Worm (Caenorhabditis elegans) whole organism, L1 larva: Measurements from ENCODE around the gene faah-4.

ENCODE experiments used
- Y116A8C.19 ChIP-seq: sonication (generic microtip); optimal IDR thresholded peaks from 2 replicates; lab custom pipeline; 2016; ENCODE audit warnings: missing compliant biosample characterization, missing genetic modification characterization, borderline replicate concordance
- aly-2 ChIP-seq: fragments of 150-350 bp; optimal IDR thresholded peaks from 2 replicates; lab custom pipeline; 2014; ENCODE audit warnings: missing biosample characterization, missing genetic modification characterization
- ama-1 ChIP-seq: fragments of 150-350 bp; optimal IDR thresholded peaks from 2 replicates; lab custom pipeline; 2014
- ceh-63 ChIP-seq: fragments of 200-800 bp; sonication (Bioruptor generic); optimal IDR thresholded peaks from 2 replicates; lab custom pipeline; 2018; ENCODE audit warnings: mild to moderate bottlenecking, missing genetic modification characterization, missing compliant biosample characterization
- ceh-88 ChIP-seq: fragments of 200-800 bp; sonication (Bioruptor generic); IDR thresholded peaks from 2 replicates; pipeline ENCODE4 v1.3.6; 2022; ENCODE audit warnings: missing genetic modification characterization, missing compliant biosample characterization
- elt-2 ChIP-seq: sonication (generic microtip); optimal IDR thresholded peaks from 2 replicates; lab custom pipeline; 2016; ENCODE audit warnings: missing genetic modification characterization, mild to moderate bottlenecking, inconsistent platforms, missing compliant biosample characterization, missing genetic modification reagents
- fos-1 ChIP-seq: fragments of 150-350 bp; optimal IDR thresholded peaks from 2 replicates; lab custom pipeline; 2014; ENCODE audit warnings: missing biosample characterization, missing genetic modification characterization
- lin-13 ChIP-seq: fragments of 150-350 bp; optimal IDR thresholded peaks from 2 replicates; lab custom pipeline; 2014; ENCODE audit warnings: missing biosample characterization, missing genetic modification reagents, missing genetic modification characterization
- nhr-76 ChIP-seq: sonication (generic microtip); optimal IDR thresholded peaks from 2 replicates; lab custom pipeline; 2017; ENCODE audit warnings: missing biosample characterization, missing genetic modification characterization
- nhr-90 ChIP-seq: sonication (generic microtip); optimal IDR thresholded peaks from 2 replicates; lab custom pipeline; 2016; ENCODE audit warnings: mild to moderate bottlenecking, missing genetic modification characterization, missing compliant biosample characterization; ENCODE audit not compliant: poor library complexity
- snpc-4 ChIP-seq: fragments of 150-350 bp; optimal IDR thresholded peaks from 2 replicates; lab custom pipeline; 2014; ENCODE audit warnings: missing biosample characterization, missing genetic modification characterization
- unc-30 ChIP-seq: sonication (generic microtip); optimal IDR thresholded peaks from 2 replicates; lab custom pipeline; 2017; ENCODE audit warnings: missing biosample characterization, missing genetic modification characterization

- TF ChIP-seq Y116A8C.19 (tag; lab: Kevin White, UChicago) (no peak), elt-2 (no peak), aly-2 (tag; lab: Kevin White, UChicago) (no peak), ceh-63 (GFP tag; lab: Kevin White, UChicago) (no peak), snpc-4 (no peak), unc-30 (tag; lab: Kevin White, UChicago) (no peak), nhr-76 (tag; lab: Kevin White, UChicago) (no peak), lin-13 (GFP tag; lab: Kevin White, UChicago) (no peak), ama-1 (lab: Kevin White, UChicago) (no peak), ceh-88 (no peak), fos-1 (no peak), nhr-90 (no peak)
These were observed 33.5 kb downstream of the faah-4 start for ce11 chrIII:11876130-11876529.
